Worm (Caenorhabditis elegans) whole organism, L2 larva: ENCODE data around the gene uda-1.

ENCODE experiments used
- Y55F3AM.14 ChIP-seq: fragments of 200-800 bp; sonication (Bioruptor generic); optimal IDR thresholded peaks from 2 replicates; lab custom pipeline; 2018; ENCODE audit warnings: mild to moderate bottlenecking, missing genetic modification characterization, missing compliant biosample characterization
- ceh-16 ChIP-seq: fragments of 150-350 bp; optimal IDR thresholded peaks from 2 replicates; lab custom pipeline; 2014; ENCODE audit warnings: missing biosample characterization, missing genetic modification characterization
- elt-3 ChIP-seq: sonication (generic microtip); optimal IDR thresholded peaks from 2 replicates; lab custom pipeline; 2017; ENCODE audit warnings: missing biosample characterization, missing genetic modification characterization
- lin-39 ChIP-seq: fragments of 150-350 bp; optimal IDR thresholded peaks from 2 replicates; lab custom pipeline; 2014; ENCODE audit warnings: missing biosample characterization, missing genetic modification reagents, missing genetic modification characterization
- lsy-2 ChIP-seq, 2 experiments: fragments of 150-350 bp in 1 of 2; sonication (generic microtip) in 1 of 2; optimal IDR thresholded peaks; 2 replicates each; lab custom pipeline; 2014 to 2017; ENCODE audit warnings: missing biosample characterization in 2 of 2, missing genetic modification characterization in 2 of 2
- nhr-21 ChIP-seq: fragments of 150-350 bp; optimal IDR thresholded peaks from 2 replicates; lab custom pipeline; 2014; ENCODE audit warnings: missing biosample characterization, missing genetic modification characterization
- nhr-23 ChIP-seq: fragments of 150-350 bp; optimal IDR thresholded peaks from 2 replicates; lab custom pipeline; 2014; ENCODE audit warnings: missing biosample characterization, missing genetic modification reagents, missing genetic modification characterization
- nhr-77 ChIP-seq: fragments of 150-350 bp; optimal IDR thresholded peaks from 2 replicates; lab custom pipeline; 2014; ENCODE audit warnings: missing biosample characterization, missing genetic modification characterization
- peb-1 ChIP-seq: fragments of 150-350 bp; optimal IDR thresholded peaks from 2 replicates; lab custom pipeline; 2014; ENCODE audit warnings: missing biosample characterization, missing genetic modification characterization
- sma-9 ChIP-seq, 2 experiments: fragments of 150-350 bp in 1 of 2; sonication (generic microtip) in 1 of 2; optimal IDR thresholded peaks; 2 replicates each; lab custom pipeline; 2014 to 2016; ENCODE audit warnings: missing genetic modification characterization in 2 of 2, mild to moderate bottlenecking in 1 of 2, missing biosample characterization in 1 of 2, missing compliant biosample characterization in 1 of 2, missing genetic modification reagents in 1 of 2, moderate library complexity in 1 of 2
- unc-39 ChIP-seq: fragments of 150-350 bp; optimal IDR thresholded peaks from 2 replicates; lab custom pipeline; 2014; ENCODE audit warnings: missing biosample characterization, missing genetic modification characterization

- TF ChIP-seq elt-3 (tag; lab: Kevin White, UChicago) = no peak
- no peak for TF ChIP-seq ceh-16 (tag; lab: Kevin White, UChicago)
- TF ChIP-seq lsy-2 (tag; optimal IDR thresholded peaks at IDR 0.05; lab: Kevin White, UChicago) = no peak
- no peak for TF ChIP-seq unc-39 (tag; lab: Kevin White, UChicago)
- no peak for TF ChIP-seq nhr-77
- TF ChIP-seq nhr-21 = no peak
- no peak for TF ChIP-seq lin-39
- TF ChIP-seq Y55F3AM.14 (GFP tag; lab: Kevin White, UChicago) = no peak
- peak; percentile 31 for TF ChIP-seq sma-9 (GFP tag; optimal IDR thresholded peaks at IDR 0.05; lab: Kevin White, UChicago)
- TF ChIP-seq sma-9 (tag; optimal IDR thresholded peaks at IDR 0.05; lab: Kevin White, UChicago) = no peak
- no peak for TF ChIP-seq nhr-23 (tag; lab: Kevin White, UChicago)
- TF ChIP-seq peb-1 (tag; lab: Kevin White, UChicago) = no peak
Measured at ce11 chrV:10012639-10013038, 8.1 kb downstream of the uda-1 start.
